Worm (Caenorhabditis elegans): ENCODE data around the gene K08H2.5.

K08H2.5 gene

ce11 chrX:13251354-13251843 is 9.3 kb upstream of the K08H2.5 start (continued):
- TF ChIP-seq dve-1 (tag; optimal IDR thresholded peaks at IDR 0.05; ENCODE audit: insufficient read depth) (peak; percentile 35), attf-4 (tag; optimal IDR thresholded peaks at IDR 0.05) (no peak), ZK546.5 (tag; optimal IDR thresholded peaks at IDR 0.05) (no peak), T20F7.1 (GFP tag; optimal IDR thresholded peaks at IDR 0.05) (no peak), dmd-6 (GFP tag; IDR thresholded peaks at IDR 0.05) (peak; percentile 74), ceh-20 (GFP tag; IDR thresholded peaks at IDR 0.05) (no peak), unc-39 (tag; optimal IDR thresholded peaks at IDR 0.05) (no peak), mdt-29 (GFP tag; IDR thresholded peaks at IDR 0.05) (no peak), fkh-10 (GFP tag; optimal IDR thresholded peaks at IDR 0.05) (no peak), ceh-62 (tag; optimal IDR thresholded peaks at IDR 0.05) (no peak), ces-1 (GFP tag; optimal IDR thresholded peaks at IDR 0.05) (no peak), mxl-3 (GFP tag; optimal IDR thresholded peaks at IDR 0.05) (peak; percentile 86), aly-2 (tag; optimal IDR thresholded peaks at IDR 0.05) (no peak), hmg-1.1 (GFP tag; IDR thresholded peaks at IDR 0.05) (peak; percentile 70), ctbp-1 (GFP tag; IDR thresholded peaks at IDR 0.05) (0 out of 2 replicates have a peak, but pooled peaks have one; percentile 46), daf-8 (GFP tag; IDR thresholded peaks at IDR 0.05) (no peak), zip-11 (GFP tag; IDR thresholded peaks at IDR 0.05) (no peak), lin-15B (tag; optimal IDR thresholded peaks at IDR 0.05) (no peak), madf-9 (GFP tag; conservative IDR thresholded peaks at IDR 0.05) (no peak), nhr-42 (GFP tag; IDR thresholded peaks at IDR 0.05) (no peak), ceh-32 (tag; optimal IDR thresholded peaks at IDR 0.05; ENCODE audit: poor library complexity) (no peak), spr-1 (tag; optimal IDR thresholded peaks at IDR 0.05) (no peak), mep-1 (tag; optimal IDR thresholded peaks at IDR 0.05) (peak; percentile 81), ceh-28 (tag; optimal IDR thresholded peaks at IDR 0.05) (no peak), nhr-77 (tag; optimal IDR thresholded peaks at IDR 0.05) (peak; percentile 55), lir-3 (tag; optimal IDR thresholded peaks at IDR 0.05) (no peak), daf-12 (tag; optimal IDR thresholded peaks at IDR 0.05) (no peak), nhr-41 (GFP tag; IDR thresholded peaks at IDR 0.05) (no peak), daf-16 (GFP tag; optimal IDR thresholded peaks at IDR 0.05) (peak in 1 of 2 experiments; percentile 57), daf-16 (tag; optimal IDR thresholded peaks at IDR 0.05) (peak; percentile 77), hif-1 (tag; optimal IDR thresholded peaks at IDR 0.05) (peak in 1 of 2 experiments; percentile 69), R02D3.7 (tag; optimal IDR thresholded peaks at IDR 0.05) (no peak), mdl-1 (tag; optimal IDR thresholded peaks at IDR 0.05) (peak; percentile 85 to 99), mes-2 (tag; optimal IDR thresholded peaks at IDR 0.05; ENCODE audit: poor library complexity, severe bottlenecking) (peak; percentile 68), dmd-8 (GFP tag; IDR thresholded peaks at IDR 0.05) (no peak)

ce11 chrX:13250163-13250562 is 8.0 kb upstream of the K08H2.5 start:
- TF ChIP-seq lsy-2 (tag; optimal IDR thresholded peaks at IDR 0.05): peak in 1 of 2 experiments; percentile 48
- peak; percentile 86 for TF ChIP-seq nhr-10 (tag; optimal IDR thresholded peaks at IDR 0.05)
- TF ChIP-seq egl-43 (GFP tag; IDR thresholded peaks at IDR 0.05): no peak
- no peak for TF ChIP-seq gei-8 (GFP tag; optimal IDR thresholded peaks at IDR 0.05)
- TF ChIP-seq nhr-48 (tag; optimal IDR thresholded peaks at IDR 0.05): peak; percentile 39
- TF ChIP-seq zip-11 (GFP tag; IDR thresholded peaks at IDR 0.05): no peak
- no peak for TF ChIP-seq pha-4 (GFP tag; IDR thresholded peaks at IDR 0.05)
- TF ChIP-seq pha-4 (tag; optimal IDR thresholded peaks at IDR 0.05): peak; percentile 68
- peak; percentile 84 for TF ChIP-seq hlh-30 (tag; optimal IDR thresholded peaks at IDR 0.05; ENCODE audit: insufficient read depth)
- TF ChIP-seq arid-1 (GFP tag; conservative IDR thresholded peaks at IDR 0.05): 0 out of 2 replicates have a peak, but pooled peaks have one; percentile 29
- TF ChIP-seq dmd-6 (GFP tag; IDR thresholded peaks at IDR 0.05): peak; percentile 83
- TF ChIP-seq mxl-3 (GFP tag; optimal IDR thresholded peaks at IDR 0.05): peak; percentile 78
- peak; percentile 95 for TF ChIP-seq nhr-28 (tag; optimal IDR thresholded peaks at IDR 0.05)
- TF ChIP-seq nhr-102 (tag; optimal IDR thresholded peaks at IDR 0.05): peak; percentile 28
- no peak for TF ChIP-seq zfp-2 (tag; optimal IDR thresholded peaks at IDR 0.05)
- TF ChIP-seq php-3 (GFP tag; IDR thresholded peaks at IDR 0.05): 0 out of 2 replicates have a peak, but pooled peaks have one; percentile 44
- peak in 1 of 2 experiments; percentile 41 for TF ChIP-seq hif-1 (tag; optimal IDR thresholded peaks at IDR 0.05)
- peak; percentile 6 for TF ChIP-seq nhr-6 (tag; optimal IDR thresholded peaks at IDR 0.05)
- TF ChIP-seq nhr-42 (GFP tag; IDR thresholded peaks at IDR 0.05): 0 out of 2 replicates have a peak, but pooled peaks have one; percentile 15
- TF ChIP-seq dve-1 (tag; optimal IDR thresholded peaks at IDR 0.05; ENCODE audit: insufficient read depth): peak; percentile 92
- TF ChIP-seq unc-62 (GFP tag; optimal IDR thresholded peaks at IDR 0.05 in 1 of 2): peak in 1 of 2 experiments; percentile 33
- no peak for TF ChIP-seq unc-62 (tag; optimal IDR thresholded peaks at IDR 0.05)
- peak; percentile 98 for TF ChIP-seq aha-1 (tag)

All from whole organism, L4 larva.